Fruit fly (Drosophila melanogaster) whole organism, embryonic: Measurements from ENCODE around the gene Zasp66.
A peak's percentile ranks its signal among the peaks of the same experiment; 100 is the strongest.

Experiments used
- ATbp ChIP-seq: fragments of 200-800 bp; sonication (Bioruptor generic); optimal IDR thresholded peaks from 2 replicates; lab custom pipeline; 2017; ENCODE audit warnings: missing biosample characterization, mild to moderate bottlenecking, missing genetic modification characterization, missing genetic modification reagents
- CG10274 ChIP-seq: fragments of 200-800 bp; sonication (Bioruptor generic); optimal IDR thresholded peaks from 3 replicates; lab custom pipeline; 2017; ENCODE audit warnings: missing biosample characterization, mild to moderate bottlenecking, missing genetic modification characterization
- CG11085 ChIP-seq: fragments of 200-800 bp; sonication (Bioruptor generic); IDR thresholded peaks from 2 replicates; pipeline ENCODE4 v1.3.6; 2022; ENCODE audit warnings: missing biosample characterization, missing genetic modification characterization
- CG12391 ChIP-seq: fragments of 200-800 bp; sonication (Bioruptor generic); optimal IDR thresholded peaks from 3 replicates; lab custom pipeline; 2018; ENCODE audit warnings: missing biosample characterization, mild to moderate bottlenecking, missing genetic modification characterization, moderate library complexity
- CG14667 ChIP-seq: fragments of 200-800 bp; sonication (Bioruptor generic); IDR thresholded peaks from 2 replicates; pipeline ENCODE4 v1.3.6; 2022; ENCODE audit warnings: missing biosample characterization, missing genetic modification characterization
- CG15073 ChIP-seq: fragments of 200-800 bp; sonication (Bioruptor generic); optimal IDR thresholded peaks from 2 replicates; lab custom pipeline; 2016; ENCODE audit warnings: missing biosample characterization, missing genetic modification characterization
- CG15601 ChIP-seq: fragments of 200-800 bp; sonication (Bioruptor generic); optimal IDR thresholded peaks from 3 replicates; lab custom pipeline; 2019; ENCODE audit warnings: missing biosample characterization, mild to moderate bottlenecking, missing genetic modification characterization, moderate library complexity
- CG17328 ChIP-seq: fragments of 200-800 bp; sonication (Bioruptor generic); IDR thresholded peaks from 2 replicates; pipeline ENCODE4 v1.3.6; 2022; ENCODE audit warnings: missing biosample characterization, missing genetic modification characterization
- CG18764 ChIP-seq: fragments of 200-800 bp; sonication (Bioruptor generic); optimal IDR thresholded peaks from 3 replicates; lab custom pipeline; 2016; ENCODE audit warnings: missing biosample characterization, missing genetic modification characterization
- CG2889 ChIP-seq: fragments of 200-800 bp; sonication (Bioruptor generic); IDR thresholded peaks from 3 replicates; pipeline ENCODE4 v1.3.6; 2022; ENCODE audit warnings: missing biosample characterization, missing genetic modification characterization
- CG3847 ChIP-seq: fragments of 200-800 bp; sonication (Bioruptor generic); IDR thresholded peaks from 2 replicates; pipeline ENCODE4 v1.3.6; 2022; ENCODE audit warnings: missing biosample characterization, missing genetic modification characterization
- CG4328 ChIP-seq: fragments of 200-800 bp; sonication (Bioruptor generic); optimal IDR thresholded peaks from 3 replicates; lab custom pipeline; 2017; ENCODE audit warnings: missing biosample characterization, missing genetic modification reagents, missing genetic modification characterization
- CG4617 ChIP-seq: fragments of 200-800 bp; sonication (Bioruptor generic); optimal IDR thresholded peaks from 3 replicates; lab custom pipeline; 2016; ENCODE audit warnings: missing biosample characterization, missing genetic modification characterization, borderline replicate concordance
- CG4820 ChIP-seq: fragments of 200-800 bp; sonication (Bioruptor generic); optimal IDR thresholded peaks from 3 replicates; lab custom pipeline; 2016; ENCODE audit warnings: missing biosample characterization, missing genetic modification characterization
- CG6765 ChIP-seq: fragments of 200-800 bp; sonication (Bioruptor generic); optimal IDR thresholded peaks from 3 replicates; lab custom pipeline; 2017; ENCODE audit warnings: missing biosample characterization, mild to moderate bottlenecking, missing genetic modification characterization
- CG7786 ChIP-seq: fragments of 200-800 bp; sonication (Bioruptor generic); optimal IDR thresholded peaks from 2 replicates; lab custom pipeline; 2016; ENCODE audit warnings: missing biosample characterization, missing genetic modification characterization
- CG7987 ChIP-seq: fragments of 200-800 bp; sonication (Bioruptor generic); optimal IDR thresholded peaks from 2 replicates; lab custom pipeline; 2018; ENCODE audit warnings: missing biosample characterization, mild to moderate bottlenecking, missing genetic modification characterization, moderate library complexity
- CG8281 ChIP-seq: fragments of 200-800 bp; sonication (Bioruptor generic); optimal IDR thresholded peaks from 2 replicates; lab custom pipeline; 2018; ENCODE audit warnings: missing biosample characterization, mild to moderate bottlenecking, missing genetic modification characterization, moderate library complexity
- CG8924 ChIP-seq: fragments of 200-800 bp; optimal IDR thresholded peaks from 3 replicates; lab custom pipeline; 2019; ENCODE audit warnings: missing biosample characterization, mild to moderate bottlenecking, missing genetic modification characterization, moderate library complexity
- D ChIP-seq, 2 experiments: fragments of 200-800 bp in 1 of 2; fragments of >200 bp in 1 of 2; sonication (Bioruptor generic) in 1 of 2; optimal IDR thresholded peaks; 2 replicates in 1 of 2; 3 replicates in 1 of 2; lab custom pipeline; 2017; ENCODE audit warnings: mild to moderate bottlenecking in 1 of 2, missing biosample characterization in 1 of 2, missing genetic modification characterization in 1 of 2, missing genetic modification reagents in 1 of 2
- Doc2 ChIP-seq: fragments of 200-800 bp; sonication (Bioruptor generic); IDR thresholded peaks from 2 replicates; pipeline ENCODE4 v1.3.6; 2022; ENCODE audit warnings: missing biosample characterization, missing genetic modification characterization
- Dref ChIP-seq: fragments of 200-800 bp; sonication (Bioruptor generic); IDR thresholded peaks from 2 replicates; pipeline ENCODE4 v1.3.6; 2022; ENCODE audit warnings: missing biosample characterization, missing genetic modification characterization
- E2f2 ChIP-seq: fragments of 200-800 bp; sonication (Bioruptor generic); IDR thresholded peaks from 2 replicates; pipeline ENCODE4 v1.3.6; 2022; ENCODE audit warnings: missing biosample characterization, missing genetic modification characterization
- Eip74EF ChIP-seq, 2 experiments: fragments of 200-800 bp in 1 of 2; fragments of >200 bp in 1 of 2; sonication (Bioruptor generic) in 1 of 2; optimal IDR thresholded peaks; 2 replicates each; lab custom pipeline; 2017 to 2019; ENCODE audit warnings: missing biosample characterization in 2 of 2, missing genetic modification characterization in 2 of 2, mild to moderate bottlenecking in 1 of 2, moderate library complexity in 1 of 2
- Fer1 ChIP-seq: fragments of 200-800 bp; sonication (Bioruptor generic); optimal IDR thresholded peaks from 2 replicates; lab custom pipeline; 2017; ENCODE audit warnings: missing biosample characterization, mild to moderate bottlenecking, missing genetic modification characterization
- Fer2 ChIP-seq: fragments of 200-800 bp; sonication (Bioruptor generic); optimal IDR thresholded peaks from 2 replicates; lab custom pipeline; 2018; ENCODE audit warnings: missing biosample characterization, mild to moderate bottlenecking, missing genetic modification characterization, moderate library complexity
- Kr ChIP-seq: fragments of 200-800 bp; sonication (Bioruptor generic); optimal IDR thresholded peaks from 2 replicates; lab custom pipeline; 2017; ENCODE audit warnings: missing biosample characterization, mild to moderate bottlenecking, missing genetic modification characterization
- NK7.1 ChIP-seq: fragments of 200-800 bp; sonication (Bioruptor generic); optimal IDR thresholded peaks from 3 replicates; lab custom pipeline; 2016; ENCODE audit warnings: missing biosample characterization, missing genetic modification characterization
- Ravus ChIP-seq: fragments of 200-800 bp; sonication (Bioruptor generic); IDR thresholded peaks from 2 replicates; pipeline ENCODE4 v1.3.6; 2022; ENCODE audit warnings: missing biosample characterization, missing genetic modification characterization
- YL-1 ChIP-seq: fragments of 200-800 bp; sonication (Bioruptor generic); optimal IDR thresholded peaks from 3 replicates; lab custom pipeline; 2017; ENCODE audit warnings: missing biosample characterization, mild to moderate bottlenecking, missing genetic modification characterization
- bbx ChIP-seq: fragments of 200-800 bp; sonication (Bioruptor generic); IDR thresholded peaks from 2 replicates; pipeline ENCODE4 v1.3.6; 2022; ENCODE audit warnings: missing biosample characterization, missing genetic modification characterization; ENCODE audit not compliant: partially characterized antibody
- btn ChIP-seq: fragments of 200-800 bp; sonication (Bioruptor generic); optimal IDR thresholded peaks from 2 replicates; lab custom pipeline; 2016; ENCODE audit warnings: missing biosample characterization, missing genetic modification characterization
- croc ChIP-seq: fragments of 200-800 bp; sonication (Bioruptor generic); conservative IDR thresholded peaks from 3 replicates; pipeline ENCODE4 v1.3.6; 2022; ENCODE audit warnings: missing biosample characterization, missing genetic modification characterization
- da ChIP-seq: fragments of 200-800 bp; sonication (Bioruptor generic); optimal IDR thresholded peaks from 2 replicates; lab custom pipeline; 2016; ENCODE audit warnings: missing biosample characterization, missing genetic modification characterization
- fd96Cb ChIP-seq: fragments of 200-800 bp; sonication (Bioruptor generic); optimal IDR thresholded peaks from 2 replicates; lab custom pipeline; 2018; ENCODE audit warnings: missing biosample characterization, mild to moderate bottlenecking, missing genetic modification characterization, moderate library complexity
- klu ChIP-seq: fragments of 200-800 bp; sonication (Bioruptor generic); IDR thresholded peaks from 2 replicates; pipeline ENCODE4 v1.3.6; 2022; ENCODE audit warnings: missing biosample characterization, missing genetic modification characterization
- otp ChIP-seq: fragments of 200-800 bp; sonication (Bioruptor generic); IDR thresholded peaks from 3 replicates; pipeline ENCODE4, ENCODE4 v1.3.6; 2022; ENCODE audit warnings: missing biosample characterization, missing genetic modification characterization
- peb ChIP-seq: fragments of 200-800 bp; sonication (Bioruptor generic); IDR thresholded peaks from 2 replicates; pipeline ENCODE4 v1.3.6; 2022; ENCODE audit warnings: missing biosample characterization, missing genetic modification characterization
- phol ChIP-seq: fragments of 200-800 bp; sonication (Bioruptor generic); optimal IDR thresholded peaks from 3 replicates; lab custom pipeline; 2018; ENCODE audit warnings: missing biosample characterization, mild to moderate bottlenecking, missing genetic modification characterization, moderate library complexity
- pita ChIP-seq: fragments of 200-800 bp; sonication (Bioruptor generic); optimal IDR thresholded peaks from 2 replicates; lab custom pipeline; 2017; ENCODE audit warnings: missing biosample characterization, mild to moderate bottlenecking, missing genetic modification characterization
- repo ChIP-seq: fragments of 200-800 bp; sonication (Bioruptor generic); optimal IDR thresholded peaks from 2 replicates; lab custom pipeline; 2016; ENCODE audit warnings: missing biosample characterization, missing genetic modification characterization
- seq ChIP-seq: fragments of 200-800 bp; sonication (Bioruptor generic); IDR thresholded peaks from 2 replicates; pipeline ENCODE4 v1.3.6; 2022; ENCODE audit warnings: missing biosample characterization, missing genetic modification characterization
- so ChIP-seq: fragments of 200-800 bp; sonication (Bioruptor generic); IDR thresholded peaks from 3 replicates; pipeline ENCODE4 v1.3.6; 2022; ENCODE audit warnings: missing biosample characterization, missing genetic modification characterization
- stwl ChIP-seq: fragments of 200-800 bp; sonication (Bioruptor generic); optimal IDR thresholded peaks from 3 replicates; lab custom pipeline; 2018; ENCODE audit warnings: missing biosample characterization, mild to moderate bottlenecking, missing genetic modification characterization, moderate library complexity
- sug ChIP-seq: fragments of 200-800 bp; optimal IDR thresholded peaks from 2 replicates; lab custom pipeline; 2019; ENCODE audit warnings: missing biosample characterization, mild to moderate bottlenecking, missing genetic modification characterization, moderate library complexity
- tap ChIP-seq: fragments of 200-800 bp; optimal IDR thresholded peaks from 3 replicates; lab custom pipeline; 2019; ENCODE audit warnings: missing biosample characterization, mild to moderate bottlenecking, missing genetic modification characterization, moderate library complexity
- tio ChIP-seq: fragments of 200-800 bp; sonication (Bioruptor generic); optimal IDR thresholded peaks from 2 replicates; lab custom pipeline; 2017; ENCODE audit warnings: missing biosample characterization, missing genetic modification characterization, inconsistent platforms
- tup ChIP-seq: fragments of 200-800 bp; sonication (Bioruptor generic); optimal IDR thresholded peaks from 2 replicates; lab custom pipeline; 2016; ENCODE audit warnings: missing biosample characterization, mild to moderate bottlenecking, missing genetic modification characterization, moderate library complexity
- unpg ChIP-seq: fragments of 200-800 bp; sonication (Bioruptor generic); optimal IDR thresholded peaks from 3 replicates; lab custom pipeline; 2018; ENCODE audit warnings: missing biosample characterization, mild to moderate bottlenecking, missing genetic modification characterization, moderate library complexity

Zasp66 gene

dm6 chr3L:8600752-8601433 is 23.3 kb upstream of the Zasp66 start, which contains the start of the genes Nelf-E and RpL14 (continued):
- TF ChIP-seq CG17328 (GFP tag; lab: Robert Waterston, UW) (peak; percentile 97), CG6765 (GFP tag; lab: Kevin White, UChicago) (peak; percentile 99), CG3847 (GFP tag; lab: Robert Waterston, UW) (peak; percentile 97), D (optimal IDR thresholded peaks at IDR 0.05; lab: Kevin White, UChicago) (peak; percentile 37), D (GFP tag; optimal IDR thresholded peaks at IDR 0.05; lab: Kevin White, UChicago) (peak; percentile 90), otp (GFP tag; lab: Robert Waterston, UW) (peak; percentile 96), stwl (tag; lab: Kevin White, UChicago) (peak; percentile 98), CG18764 (GFP tag; lab: Kevin White, UChicago) (peak; percentile 94), YL-1 (GFP tag; lab: Kevin White, UChicago) (peak; percentile 100), Doc2 (GFP tag; lab: Robert Waterston, UW) (peak; percentile 54; the same call in 1 of the 2 replicates), tup (peak; percentile 89), Fer2 (tag; lab: Kevin White, UChicago) (peak; percentile 90), Eip74EF (GFP tag; optimal IDR thresholded peaks at IDR 0.05; lab: Kevin White, UChicago) (peak in 1 of 2 experiments; percentile 30), Dref (peak; percentile 78), E2f2 (GFP tag; lab: Robert Waterston, UW) (peak; percentile 80), CG4617 (GFP tag; lab: Kevin White, UChicago) (peak; percentile 95), Kr (peak; percentile 86), pita (GFP tag; lab: Kevin White, UChicago) (no peak), croc (GFP tag; lab: Robert Waterston, UW) (peak; percentile 79), unpg (GFP tag; lab: Kevin White, UChicago) (peak; percentile 93), btn (GFP tag; lab: Kevin White, UChicago) (peak; percentile 93), CG15601 (tag; lab: Kevin White, UChicago) (peak; percentile 93), da (GFP tag; lab: Kevin White, UChicago) (peak; percentile 94), repo (GFP tag; lab: Kevin White, UChicago) (peak; percentile 96), tap (peak; percentile 80), so (peak; percentile 92), CG8924 (tag; lab: Kevin White, UChicago) (peak; percentile 91), CG8281 (tag; lab: Kevin White, UChicago) (peak; percentile 72), Fer1 (GFP tag; lab: Kevin White, UChicago) (peak; percentile 97), peb (GFP tag; lab: Robert Waterston, UW) (peak; percentile 76; the same call in 1 of the 2 replicates), fd96Cb (tag; lab: Kevin White, UChicago) (peak; percentile 79), CG4820 (GFP tag; lab: Kevin White, UChicago) (peak; percentile 87), CG2889 (peak; percentile 81), CG7987 (GFP tag; lab: Kevin White, UChicago) (peak; percentile 99), NK7.1 (GFP tag; lab: Kevin White, UChicago) (peak; percentile 96), CG4328 (GFP tag; lab: Kevin White, UChicago) (peak; percentile 96), CG11085 (GFP tag; lab: Robert Waterston, UW) (peak; percentile 93), CG12391 (tag; lab: Kevin White, UChicago) (peak; percentile 95), sug (tag; lab: Kevin White, UChicago) (peak; percentile 94), CG15073 (GFP tag; lab: Kevin White, UChicago) (no peak), ATbp (GFP tag; lab: Kevin White, UChicago) (peak; percentile 94), phol (peak; percentile 100), Ravus (peak; percentile 54), seq (GFP tag; lab: Robert Waterston, UW) (peak; percentile 88), klu (GFP tag; lab: Robert Waterston, UW) (peak; percentile 85), tio (GFP tag; lab: Kevin White, UChicago) (no peak), bbx (GFP tag; lab: Robert Waterston, UW) (peak; percentile 61), CG14667 (GFP tag; lab: Robert Waterston, UW) (peak; percentile 81), CG10274 (GFP tag; lab: Kevin White, UChicago) (peak; percentile 88), CG7786 (GFP tag; lab: Kevin White, UChicago) (peak; percentile 91)
